Worm (Caenorhabditis elegans) whole organism, L2 larva: ENCODE data around the gene hacl-1.

Experiments
- R02D3.7 ChIP-seq: fragments of 150-350 bp; optimal IDR thresholded peaks from 2 replicates; lab custom pipeline; 2014; ENCODE audit warnings: missing biosample characterization, missing genetic modification characterization
- alr-1 ChIP-seq: fragments of 150-350 bp; optimal IDR thresholded peaks from 2 replicates; lab custom pipeline; 2014; ENCODE audit warnings: missing biosample characterization, missing genetic modification characterization
- egl-27 ChIP-seq: sonication (generic microtip); optimal IDR thresholded peaks from 3 replicates; lab custom pipeline; 2017; ENCODE audit warnings: missing biosample characterization, missing genetic modification reagents, missing genetic modification characterization
- nhr-77 ChIP-seq: fragments of 150-350 bp; optimal IDR thresholded peaks from 2 replicates; lab custom pipeline; 2014; ENCODE audit warnings: missing biosample characterization, missing genetic modification characterization
- unc-39 ChIP-seq: fragments of 150-350 bp; optimal IDR thresholded peaks from 2 replicates; lab custom pipeline; 2014; ENCODE audit warnings: missing biosample characterization, missing genetic modification characterization
- ztf-4 ChIP-seq: fragments of 150-350 bp; optimal IDR thresholded peaks from 2 replicates; lab custom pipeline; 2014; ENCODE audit warnings: missing biosample characterization, missing genetic modification characterization

DNA sequence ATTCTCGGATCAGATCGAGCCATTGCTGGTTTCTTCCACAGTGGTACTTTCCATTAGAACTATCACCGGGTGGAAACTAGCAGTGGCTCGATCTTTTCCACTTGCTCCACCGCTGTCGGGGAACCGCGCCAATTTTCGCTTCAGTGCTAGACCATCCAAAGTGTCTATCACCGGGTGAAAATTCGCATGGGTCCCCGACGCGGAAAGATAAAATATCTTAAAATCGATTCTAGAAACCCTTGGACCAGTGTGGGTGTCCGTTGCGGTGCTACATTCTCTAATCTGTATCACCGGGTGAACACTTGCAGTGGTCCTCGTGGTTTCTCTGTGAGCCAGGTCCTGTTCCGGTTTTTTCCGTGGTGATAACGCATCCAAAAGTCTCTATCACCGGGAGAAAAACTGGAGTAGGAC, 44.8 kb upstream of the hacl-1 start:
- TF ChIP-seq egl-27 (tag; lab: Kevin White, UChicago), result no peak
- TF ChIP-seq ztf-4 (tag; lab: Kevin White, UChicago), result no peak
- no peak for TF ChIP-seq alr-1 (tag; lab: Kevin White, UChicago)
- TF ChIP-seq nhr-77 (tag; lab: Kevin White, UChicago), result no peak
- no peak for TF ChIP-seq unc-39 (tag; lab: Kevin White, UChicago)
- TF ChIP-seq R02D3.7 (tag; lab: Kevin White, UChicago), result no peak
